Worm (Caenorhabditis elegans) whole organism, early embryonic: ENCODE measurements around the gene srx-108.

Experiments used
- B0310.2 ChIP-seq: sonication (generic microtip); optimal IDR thresholded peaks from 2 replicates; lab custom pipeline; 2016; ENCODE audit warnings: mild to moderate bottlenecking, missing genetic modification characterization, missing compliant biosample characterization
- aly-1 ChIP-seq: sonication (generic microtip); optimal IDR thresholded peaks from 2 replicates; lab custom pipeline; 2016; ENCODE audit warnings: missing genetic modification characterization, missing compliant biosample characterization
- ama-1 ChIP-seq: fragments of 150-350 bp; optimal IDR thresholded peaks from 2 replicates; lab custom pipeline; 2014
- ceh-13 ChIP-seq: fragments of 200-800 bp; sonication (Bioruptor generic); optimal IDR thresholded peaks from 2 replicates; lab custom pipeline; 2018; ENCODE audit warnings: mild to moderate bottlenecking, missing genetic modification characterization, missing compliant biosample characterization
- ceh-36 ChIP-seq: sonication (generic microtip); optimal IDR thresholded peaks from 2 replicates; lab custom pipeline; 2016; ENCODE audit warnings: missing genetic modification characterization, inconsistent platforms, missing compliant biosample characterization
- ets-7 ChIP-seq: sonication (generic microtip); optimal IDR thresholded peaks from 2 replicates; lab custom pipeline; 2016; ENCODE audit warnings: missing genotype, missing genetic modification characterization, missing compliant biosample characterization
- flt-1 ChIP-seq: fragments of 200-800 bp; sonication (Bioruptor generic); IDR thresholded peaks from 2 replicates; pipeline ENCODE4 v1.3.6; 2022; ENCODE audit warnings: missing genetic modification characterization, missing compliant biosample characterization
- hmg-4 ChIP-seq: fragments of 200-800 bp; sonication (Bioruptor generic); optimal IDR thresholded peaks from 2 replicates; lab custom pipeline; 2018; ENCODE audit warnings: mild to moderate bottlenecking, missing genetic modification characterization, missing compliant biosample characterization
- sea-1 ChIP-seq: fragments of 200-800 bp; sonication (Bioruptor generic); conservative IDR thresholded peaks from 2 replicates; pipeline ENCODE4 v1.3.6; 2022; ENCODE audit warnings: missing genetic modification characterization, missing compliant biosample characterization
- tbx-11 ChIP-seq: fragments of 200-800 bp; sonication (Bioruptor generic); IDR thresholded peaks from 2 replicates; pipeline ENCODE4 v1.3.6; 2022; ENCODE audit warnings: missing genetic modification characterization, missing compliant biosample characterization
- tbx-37 ChIP-seq: fragments of 200-800 bp; sonication (Bioruptor generic); conservative IDR thresholded peaks from 2 replicates; pipeline ENCODE4 v1.3.6; 2022; ENCODE audit warnings: missing genetic modification reagents, missing genetic modification characterization, missing compliant biosample characterization
- tra-4 ChIP-seq: sonication (generic microtip); optimal IDR thresholded peaks from 2 replicates; lab custom pipeline; 2017; ENCODE audit warnings: missing genetic modification characterization, missing compliant biosample characterization

ce11 chrII:3716961-3717360 lies 11.5 kb downstream of the srx-108 start, which contains the start of gene fbxc-52:
- TF ChIP-seq ama-1 (lab: Kevin White, UChicago) (no peak), tbx-37 (GFP tag; lab: Robert Waterston, UW) (no peak), flt-1 (no peak), ets-7 (tag; lab: Kevin White, UChicago) (no peak), hmg-4 (GFP tag; lab: Kevin White, UChicago) (no peak), tbx-11 (no peak), ceh-36 (tag; lab: Kevin White, UChicago) (no peak), ceh-13 (GFP tag; lab: Kevin White, UChicago) (no peak), sea-1 (GFP tag; lab: Robert Waterston, UW) (no peak), aly-1 (tag; lab: Kevin White, UChicago) (no peak), tra-4 (tag; lab: Kevin White, UChicago) (no peak), B0310.2 (no peak)
